Worm (Caenorhabditis elegans) whole organism, L4 larva: ENCODE results near the gene rei-1.
A peak's percentile ranks its signal among the peaks of the same experiment; 100 is the strongest.

ENCODE experiments used
- F26F4.8 ChIP-seq: fragments of 200-800 bp; sonication (Bioruptor generic); conservative IDR thresholded peaks from 2 replicates; pipeline ENCODE4 v1.3.6; 2022; ENCODE audit warnings: missing genetic modification characterization, missing compliant biosample characterization
- F37D6.2 ChIP-seq: sonication (generic microtip); optimal IDR thresholded peaks from 2 replicates; lab custom pipeline; 2016; ENCODE audit warnings: mild to moderate bottlenecking, missing genetic modification characterization, missing compliant biosample characterization
- F44E2.7 ChIP-seq: fragments of 200-800 bp; sonication (Bioruptor generic); IDR thresholded peaks from 2 replicates; pipeline ENCODE4 v2.1.2; 2022; ENCODE audit warnings: missing genetic modification characterization, missing compliant biosample characterization
- F49E8.2 ChIP-seq: sonication (generic microtip); optimal IDR thresholded peaks from 2 replicates; lab custom pipeline; 2016; ENCODE audit warnings: missing compliant biosample characterization, mild to moderate bottlenecking, missing genetic modification characterization, borderline replicate concordance
- T20F7.1 ChIP-seq: fragments of 200-800 bp; sonication (Bioruptor generic); optimal IDR thresholded peaks from 2 replicates; lab custom pipeline; 2018; ENCODE audit warnings: mild to moderate bottlenecking, missing genetic modification characterization, missing compliant biosample characterization
- T26A8.4 ChIP-seq: fragments of 200-800 bp; sonication (Bioruptor generic); IDR thresholded peaks from 2 replicates; pipeline ENCODE4 v1.3.6; 2022; ENCODE audit warnings: missing genetic modification characterization, missing compliant biosample characterization
- Y5F2A.4 ChIP-seq: fragments of 200-800 bp; sonication (Bioruptor generic); optimal IDR thresholded peaks from 2 replicates; lab custom pipeline; 2018; ENCODE audit warnings: mild to moderate bottlenecking, missing genetic modification characterization, missing compliant biosample characterization
- aha-1 ChIP-seq: fragments of 150-350 bp; peaks from one replicate; lab custom pipeline; 2014; ENCODE audit warnings: missing biosample characterization, missing genetic modification characterization
- aly-2 ChIP-seq: sonication (generic microtip); optimal IDR thresholded peaks from 2 replicates; lab custom pipeline; 2018; ENCODE audit warnings: missing biosample characterization, missing genetic modification characterization
- ama-1 ChIP-seq: fragments of 150-350 bp; optimal IDR thresholded peaks from 2 replicates; lab custom pipeline; 2014; ENCODE audit warnings: inconsistent platforms, mixed read lengths
- attf-4 ChIP-seq: sonication (generic microtip); optimal IDR thresholded peaks from 3 replicates; lab custom pipeline; 2017; ENCODE audit warnings: missing biosample characterization, missing genetic modification characterization
- ceh-20 ChIP-seq: fragments of 200-800 bp; sonication (Bioruptor generic); IDR thresholded peaks from 2 replicates; pipeline ENCODE4 v1.3.6; 2022; ENCODE audit warnings: missing genetic modification reagents, missing genetic modification characterization, missing compliant biosample characterization
- ceh-62 ChIP-seq: sonication (generic microtip); optimal IDR thresholded peaks from 2 replicates; lab custom pipeline; 2017; ENCODE audit warnings: missing biosample characterization, missing genetic modification characterization
- ctbp-1 ChIP-seq: fragments of 200-800 bp; sonication (Bioruptor generic); IDR thresholded peaks from 2 replicates; pipeline ENCODE4 v1.3.6; 2022; ENCODE audit warnings: missing genetic modification reagents, missing genetic modification characterization, missing compliant biosample characterization
- dmd-6 ChIP-seq: fragments of 200-800 bp; sonication (Bioruptor generic); IDR thresholded peaks from 2 replicates; pipeline ENCODE4 v1.3.6; 2022; ENCODE audit warnings: missing genetic modification reagents, missing genetic modification characterization, missing compliant biosample characterization
- dpl-1 ChIP-seq: fragments of 150-350 bp; optimal IDR thresholded peaks from 2 replicates; lab custom pipeline; 2014; ENCODE audit warnings: missing biosample characterization, missing genetic modification reagents, missing genetic modification characterization
- dve-1 ChIP-seq: sonication (generic microtip); optimal IDR thresholded peaks from 2 replicates; lab custom pipeline; 2017; ENCODE audit warnings: antibody characterized with exemption, mild to moderate bottlenecking, missing genetic modification characterization, missing compliant biosample characterization; ENCODE audit not compliant: insufficient read depth
- egl-43 ChIP-seq: fragments of 200-800 bp; sonication (Bioruptor generic); IDR thresholded peaks from 2 replicates; pipeline ENCODE4 v1.3.6; 2022; ENCODE audit warnings: missing genetic modification reagents, missing genetic modification characterization, missing compliant biosample characterization
- fkh-10 ChIP-seq: fragments of 150-350 bp; optimal IDR thresholded peaks from 2 replicates; lab custom pipeline; 2014; ENCODE audit warnings: missing biosample characterization, missing genetic modification reagents, missing genetic modification characterization
- gei-8 ChIP-seq: fragments of 200-800 bp; sonication (Bioruptor generic); optimal IDR thresholded peaks from 2 replicates; lab custom pipeline; 2018; ENCODE audit warnings: mild to moderate bottlenecking, missing genetic modification characterization, missing compliant biosample characterization
- hif-1 ChIP-seq, 2 experiments: sonication (generic microtip); optimal IDR thresholded peaks; 2 replicates each; lab custom pipeline; 2016 to 2017; ENCODE audit warnings: missing compliant biosample characterization in 2 of 2, missing genetic modification characterization in 2 of 2, missing genetic modification reagents in 2 of 2, missing genotype in 2 of 2, mild to moderate bottlenecking in 1 of 2
- hlh-11 ChIP-seq: fragments of 200-800 bp; sonication (Bioruptor generic); optimal IDR thresholded peaks from 2 replicates; lab custom pipeline; 2018; ENCODE audit warnings: mild to moderate bottlenecking, missing genetic modification characterization, missing compliant biosample characterization
- hlh-30 ChIP-seq: sonication (generic microtip); optimal IDR thresholded peaks from 2 replicates; lab custom pipeline; 2017; ENCODE audit warnings: antibody characterized with exemption, mild to moderate bottlenecking, missing genetic modification characterization, missing compliant biosample characterization; ENCODE audit not compliant: insufficient read depth
- hmg-1.1 ChIP-seq: fragments of 200-800 bp; sonication (Bioruptor generic); IDR thresholded peaks from 2 replicates; pipeline ENCODE4 v1.3.6; 2022; ENCODE audit warnings: missing genetic modification reagents, missing genetic modification characterization, missing compliant biosample characterization
- lin-38 ChIP-seq: fragments of 200-800 bp; sonication (Bioruptor generic); IDR thresholded peaks from 2 replicates; pipeline ENCODE4 v1.3.6; 2022; ENCODE audit warnings: missing genetic modification reagents, missing genetic modification characterization, missing compliant biosample characterization
- mdl-1 ChIP-seq, 2 experiments: fragments of 150-350 bp in 1 of 2; sonication (generic microtip) in 1 of 2; optimal IDR thresholded peaks; 2 replicates each; lab custom pipeline; 2014 to 2017; ENCODE audit warnings: missing biosample characterization in 2 of 2, missing genetic modification characterization in 2 of 2
- mep-1 ChIP-seq: fragments of 150-350 bp; sonication (generic microtip); optimal IDR thresholded peaks from 3 replicates; lab custom pipeline; 2014; ENCODE audit warnings: missing biosample characterization, missing genetic modification characterization
- mes-2 ChIP-seq: sonication (generic microtip); optimal IDR thresholded peaks from 2 replicates; lab custom pipeline; 2016; ENCODE audit warnings: missing genotype, mild to moderate bottlenecking, missing genetic modification characterization, missing compliant biosample characterization; ENCODE audit not compliant: poor library complexity, severe bottlenecking
- nhr-11 ChIP-seq: fragments of 150-350 bp; optimal IDR thresholded peaks from 2 replicates; lab custom pipeline; 2014; ENCODE audit warnings: missing biosample characterization, missing genetic modification characterization
- nhr-111 ChIP-seq: fragments of 200-800 bp; sonication (Bioruptor generic); optimal IDR thresholded peaks from 2 replicates; lab custom pipeline; 2018; ENCODE audit warnings: mild to moderate bottlenecking, missing genetic modification characterization, missing compliant biosample characterization
- nhr-28 ChIP-seq: fragments of 150-350 bp; optimal IDR thresholded peaks from 2 replicates; lab custom pipeline; 2014; ENCODE audit warnings: missing biosample characterization, missing genetic modification characterization
- nhr-42 ChIP-seq: fragments of 200-800 bp; sonication (Bioruptor generic); IDR thresholded peaks from 2 replicates; pipeline ENCODE4 v1.3.6; 2022; ENCODE audit warnings: missing genetic modification characterization, missing compliant biosample characterization
- nhr-77 ChIP-seq: fragments of 150-350 bp; optimal IDR thresholded peaks from 2 replicates; lab custom pipeline; 2014; ENCODE audit warnings: missing biosample characterization, missing genetic modification characterization
- pha-4 ChIP-seq, 2 experiments: fragments of 150-350 bp in 1 of 2; fragments of 200-800 bp in 1 of 2; sonication (Bioruptor generic) in 1 of 2; IDR thresholded peaks in 1 of 2; optimal IDR thresholded peaks in 1 of 2; 2 replicates each; pipeline versions ENCODE4 v1.3.6 to Lab custom; 2014 to 2022; ENCODE audit warnings: missing genetic modification characterization in 2 of 2, missing genetic modification reagents in 2 of 2, missing biosample characterization in 1 of 2, missing compliant biosample characterization in 1 of 2
- rbr-2 ChIP-seq: sonication (generic microtip); optimal IDR thresholded peaks from 2 replicates; lab custom pipeline; 2016; ENCODE audit warnings: missing genotype, missing genetic modification characterization, missing compliant biosample characterization
- set-16 ChIP-seq: fragments of 200-800 bp; sonication (Bioruptor generic); IDR thresholded peaks from 2 replicates; pipeline ENCODE4 v1.3.6; 2022; ENCODE audit warnings: missing genetic modification reagents, missing genetic modification characterization, missing compliant biosample characterization
- snpc-1.2 ChIP-seq: fragments of 200-800 bp; sonication (Bioruptor generic); IDR thresholded peaks from 2 replicates; pipeline ENCODE4 v1.3.6; 2022; ENCODE audit warnings: missing genetic modification reagents, missing genetic modification characterization, missing compliant biosample characterization
- snpc-4 ChIP-seq: fragments of 150-350 bp; optimal IDR thresholded peaks from 2 replicates; lab custom pipeline; 2014; ENCODE audit warnings: missing biosample characterization, missing genetic modification characterization
- tra-1 ChIP-seq: fragments of 200-800 bp; sonication (Bioruptor generic); IDR thresholded peaks from 2 replicates; pipeline ENCODE4 v1.3.6; 2022; ENCODE audit warnings: missing genetic modification reagents, missing genetic modification characterization, missing compliant biosample characterization
- unc-130 ChIP-seq: sonication (generic microtip); optimal IDR thresholded peaks from 2 replicates; lab custom pipeline; 2016; ENCODE audit warnings: missing genetic modification reagents, missing genetic modification characterization, missing compliant biosample characterization
- unc-62 ChIP-seq, 3 experiments: fragments of 150-350 bp in 1 of 3; sonication (generic microtip); optimal IDR thresholded peaks in 2 of 3; peaks in 1 of 3; 1 replicate in 1 of 3; 2 replicates in 2 of 3; lab custom pipeline; 2014 to 2017; ENCODE audit warnings: missing biosample characterization in 3 of 3, missing genetic modification characterization in 3 of 3, missing genetic modification reagents in 3 of 3, missing genotype in 1 of 3
- vab-7 ChIP-seq: fragments of 200-800 bp; sonication (Bioruptor generic); IDR thresholded peaks from 2 replicates; pipeline ENCODE4 v1.3.6; 2022; ENCODE audit warnings: missing genetic modification reagents, missing genetic modification characterization, missing compliant biosample characterization
- ztf-7 ChIP-seq: fragments of 150-350 bp; optimal IDR thresholded peaks from 2 replicates; lab custom pipeline; 2014; ENCODE audit warnings: missing biosample characterization, missing genetic modification characterization

The rei-1 gene

DNA sequence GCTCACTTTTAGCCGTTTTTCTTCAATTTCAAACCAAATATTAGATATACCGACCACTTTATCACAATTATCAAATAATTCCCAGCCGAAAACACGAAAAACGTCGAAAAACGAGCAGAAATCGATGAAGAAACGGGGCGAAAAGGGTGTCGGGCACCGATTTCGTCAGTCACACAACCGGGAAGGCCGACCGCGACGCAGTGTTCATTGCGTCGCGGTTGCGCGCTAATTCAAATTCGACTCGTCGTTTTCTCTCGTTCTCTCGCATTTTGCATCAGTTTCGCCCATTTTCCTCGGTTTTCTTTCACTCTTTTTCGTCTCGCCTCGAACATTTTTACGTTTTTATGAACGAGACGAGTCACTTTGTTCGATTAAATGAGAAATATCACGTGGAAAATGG, 10.4 kb downstream of the rei-1 start (continued):
- peak; percentile 62; the same call in 1 of the 2 replicates for TF ChIP-seq egl-43 (GFP tag; lab: Robert Waterston, UW)
- no peak for TF ChIP-seq vab-7
- peak; percentile 82 for TF ChIP-seq dve-1 (tag; lab: Kevin White, UChicago)
- TF ChIP-seq mes-2 (tag; lab: Kevin White, UChicago): peak; percentile 63
- no peak for TF ChIP-seq ceh-62
- peak; percentile 49 for TF ChIP-seq ama-1 (lab: Kevin White, UChicago)
- TF ChIP-seq lin-38 (GFP tag; lab: Robert Waterston, UW): peak; percentile 31
- no peak for TF ChIP-seq snpc-4 (tag; lab: Kevin White, UChicago)
- peak; percentile 70 for TF ChIP-seq hlh-11 (tag; lab: Kevin White, UChicago)
- peak; percentile 39; the same call in 1 of the 2 replicates for TF ChIP-seq pha-4 (GFP tag; IDR thresholded peaks at IDR 0.05; lab: Robert Waterston, UW)
- TF ChIP-seq pha-4 (tag; optimal IDR thresholded peaks at IDR 0.05; lab: Kevin White, UChicago): no peak
- TF ChIP-seq T20F7.1 (GFP tag; lab: Kevin White, UChicago): peak; percentile 16
- no peak for TF ChIP-seq ztf-7 (tag; lab: Kevin White, UChicago)
- 0 out of 2 replicates have a peak, but pooled peaks have one; percentile 42 for TF ChIP-seq T26A8.4 (GFP tag; lab: Robert Waterston, UW)
- no peak for TF ChIP-seq unc-130 (GFP tag; lab: Kevin White, UChicago)
- TF ChIP-seq ceh-20: 0 out of 2 replicates have a peak, but pooled peaks have one; percentile 39
- no peak for TF ChIP-seq F44E2.7 (GFP tag; lab: Robert Waterston, UW)
- TF ChIP-seq Y5F2A.4 (GFP tag; lab: Kevin White, UChicago): no peak
- no peak for TF ChIP-seq nhr-111 (GFP tag; lab: Kevin White, UChicago)
- TF ChIP-seq set-16: peak; percentile 47; the same call in 1 of the 2 replicates
- no peak for TF ChIP-seq F49E8.2 (tag; lab: Kevin White, UChicago)
- peak; percentile 46 for TF ChIP-seq F37D6.2 (tag; lab: Kevin White, UChicago)
- no peak for TF ChIP-seq snpc-1.2 (GFP tag; lab: Robert Waterston, UW)
- TF ChIP-seq hlh-30 (tag; lab: Kevin White, UChicago): peak; percentile 83
- TF ChIP-seq nhr-11 (tag; lab: Kevin White, UChicago): peak; percentile 76
- no peak for TF ChIP-seq gei-8 (GFP tag; lab: Kevin White, UChicago)
- no peak for TF ChIP-seq F26F4.8
- peak; percentile 13 for TF ChIP-seq fkh-10 (GFP tag; lab: Kevin White, UChicago)
- peak; percentile 70 for TF ChIP-seq mep-1 (tag; lab: Kevin White, UChicago)
- no peak for TF ChIP-seq attf-4 (tag; lab: Kevin White, UChicago)
- no peak for TF ChIP-seq nhr-42 (GFP tag; lab: Robert Waterston, UW)
- TF ChIP-seq dpl-1 (GFP tag; lab: Kevin White, UChicago): peak; percentile 87
- peak; percentile 59 for TF ChIP-seq dmd-6 (GFP tag; lab: Robert Waterston, UW)
- TF ChIP-seq hmg-1.1 (GFP tag; lab: Robert Waterston, UW): peak; percentile 45
- peak in 1 of 2 experiments; percentile 63 for TF ChIP-seq hif-1 (tag; optimal IDR thresholded peaks at IDR 0.05; lab: Kevin White, UChicago)
- TF ChIP-seq ctbp-1: no peak
- no peak for TF ChIP-seq tra-1
- TF ChIP-seq rbr-2: peak; percentile 46
- TF ChIP-seq aha-1: peak; percentile 94
- TF ChIP-seq nhr-77 (tag; lab: Kevin White, UChicago): peak; percentile 75
- TF ChIP-seq unc-62 (GFP tag; optimal IDR thresholded peaks at IDR 0.05 in 1 of 2; lab: Kevin White, UChicago): peak in 1 of 2 experiments; percentile 40
- no peak for TF ChIP-seq unc-62 (tag; optimal IDR thresholded peaks at IDR 0.05; lab: Kevin White, UChicago)
- TF ChIP-seq nhr-28 (tag; lab: Kevin White, UChicago): peak; percentile 60
- TF ChIP-seq aly-2 (tag; lab: Kevin White, UChicago): no peak
- TF ChIP-seq mdl-1 (tag; optimal IDR thresholded peaks at IDR 0.05; lab: Kevin White, UChicago): peak in 1 of 2 experiments; percentile 82
- TF ChIP-seq, all 104 proteins: peak for 33
